Worm (Caenorhabditis elegans) whole organism, L3 larva: ENCODE results near the gene tax-6.

Experiments
- R02D3.7 ChIP-seq: fragments of 150-350 bp; optimal IDR thresholded peaks from 2 replicates; lab custom pipeline; 2014; ENCODE audit warnings: missing biosample characterization, missing genetic modification characterization
- aly-2 ChIP-seq: fragments of 150-350 bp; optimal IDR thresholded peaks from 2 replicates; lab custom pipeline; 2014; ENCODE audit warnings: missing biosample characterization, missing genetic modification characterization
- ama-1 ChIP-seq: fragments of 150-350 bp; optimal IDR thresholded peaks from 2 replicates; lab custom pipeline; 2018
- ceh-28 ChIP-seq: fragments of 150-350 bp; optimal IDR thresholded peaks from 2 replicates; lab custom pipeline; 2014; ENCODE audit warnings: missing biosample characterization, missing genetic modification reagents, missing genetic modification characterization
- ceh-82 ChIP-seq: fragments of 150-350 bp; optimal IDR thresholded peaks from 2 replicates; lab custom pipeline; 2014; ENCODE audit warnings: missing biosample characterization, missing genetic modification characterization
- ceh-9 ChIP-seq: sonication (generic microtip); optimal IDR thresholded peaks from 2 replicates; lab custom pipeline; 2018; ENCODE audit warnings: missing biosample characterization, missing genetic modification characterization
- egl-27 ChIP-seq: sonication (generic microtip); optimal IDR thresholded peaks from 4 replicates; lab custom pipeline; 2017; ENCODE audit warnings: missing biosample characterization, missing genetic modification reagents, missing genetic modification characterization
- egl-5 ChIP-seq: fragments of 150-350 bp; optimal IDR thresholded peaks from 2 replicates; lab custom pipeline; 2017; ENCODE audit warnings: missing biosample characterization, missing genetic modification reagents, missing genetic modification characterization, inconsistent platforms
- elt-1 ChIP-seq: fragments of 150-350 bp; optimal IDR thresholded peaks from 2 replicates; lab custom pipeline; 2014; ENCODE audit warnings: missing biosample characterization, missing genetic modification characterization
- elt-2 ChIP-seq: sonication (generic microtip); optimal IDR thresholded peaks from 2 replicates; lab custom pipeline; 2016; ENCODE audit warnings: missing genetic modification reagents, mild to moderate bottlenecking, missing genetic modification characterization, missing compliant biosample characterization
- eor-1 ChIP-seq, 2 experiments: fragments of 150-350 bp; optimal IDR thresholded peaks; 2 replicates each; lab custom pipeline; 2014 to 2018; ENCODE audit warnings: missing biosample characterization in 2 of 2, missing genetic modification characterization in 2 of 2
- fkh-10 ChIP-seq: sonication (generic microtip); optimal IDR thresholded peaks from 2 replicates; lab custom pipeline; 2017; ENCODE audit warnings: missing biosample characterization, missing genetic modification reagents, missing genetic modification characterization
- fkh-2 ChIP-seq: fragments of 150-350 bp; optimal IDR thresholded peaks from 2 replicates; lab custom pipeline; 2014; ENCODE audit warnings: missing biosample characterization, missing genetic modification reagents, missing genetic modification characterization
- hmg-11 ChIP-seq: sonication (generic microtip); optimal IDR thresholded peaks from 2 replicates; lab custom pipeline; 2016; ENCODE audit warnings: missing genetic modification characterization, missing compliant biosample characterization
- jun-1 ChIP-seq: fragments of 150-350 bp; optimal IDR thresholded peaks from 2 replicates; lab custom pipeline; 2014; ENCODE audit warnings: missing biosample characterization, missing genetic modification reagents, missing genetic modification characterization
- lin-15B ChIP-seq: fragments of 150-350 bp; optimal IDR thresholded peaks from 2 replicates; lab custom pipeline; 2014; ENCODE audit warnings: missing biosample characterization, missing genetic modification characterization
- lin-39 ChIP-seq: fragments of 150-350 bp; optimal IDR thresholded peaks from 2 replicates; lab custom pipeline; 2018; ENCODE audit warnings: missing biosample characterization, missing genetic modification reagents, missing genetic modification characterization
- lsy-12 ChIP-seq: sonication (generic microtip); optimal IDR thresholded peaks from 2 replicates; lab custom pipeline; 2016; ENCODE audit warnings: mild to moderate bottlenecking, missing genetic modification characterization, missing compliant biosample characterization
- mdl-1 ChIP-seq: fragments of 150-350 bp; optimal IDR thresholded peaks from 2 replicates; lab custom pipeline; 2014; ENCODE audit warnings: missing biosample characterization, missing genetic modification characterization
- nfya-1 ChIP-seq: sonication (generic microtip); optimal IDR thresholded peaks from 2 replicates; lab custom pipeline; 2017; ENCODE audit warnings: missing genetic modification characterization, mild to moderate bottlenecking, missing compliant biosample characterization, antibody characterized with exemption, moderate library complexity; ENCODE audit not compliant: insufficient read depth
- nhr-11 ChIP-seq: fragments of 150-350 bp; optimal IDR thresholded peaks from 2 replicates; lab custom pipeline; 2014; ENCODE audit warnings: missing biosample characterization, missing genetic modification characterization
- nhr-12 ChIP-seq: fragments of 150-350 bp; optimal IDR thresholded peaks from 2 replicates; lab custom pipeline; 2014; ENCODE audit warnings: missing biosample characterization, missing genetic modification characterization
- nhr-23 ChIP-seq: fragments of 150-350 bp; optimal IDR thresholded peaks from 2 replicates; lab custom pipeline; 2014; ENCODE audit warnings: missing biosample characterization, missing genetic modification reagents, missing genetic modification characterization
- nhr-237 ChIP-seq: fragments of 150-350 bp; optimal IDR thresholded peaks from 2 replicates; lab custom pipeline; 2014; ENCODE audit warnings: missing biosample characterization, missing genetic modification characterization
- nhr-25 ChIP-seq: sonication (generic microtip); optimal IDR thresholded peaks from 2 replicates; lab custom pipeline; 2017; ENCODE audit warnings: missing biosample characterization, missing genetic modification characterization
- nhr-28 ChIP-seq: fragments of 150-350 bp; optimal IDR thresholded peaks from 2 replicates; lab custom pipeline; 2014; ENCODE audit warnings: missing biosample characterization, missing genetic modification characterization
- nhr-43 ChIP-seq: sonication (generic microtip); optimal IDR thresholded peaks from 2 replicates; lab custom pipeline; 2016; ENCODE audit warnings: mild to moderate bottlenecking, missing genetic modification characterization, missing compliant biosample characterization; ENCODE audit not compliant: poor library complexity, severe bottlenecking
- nhr-67 ChIP-seq: fragments of 150-350 bp; optimal IDR thresholded peaks from 2 replicates; lab custom pipeline; 2014; ENCODE audit warnings: missing biosample characterization, missing genetic modification characterization
- nhr-76 ChIP-seq: fragments of 150-350 bp; sonication (generic microtip); optimal IDR thresholded peaks from 5 replicates; lab custom pipeline; 2014; ENCODE audit warnings: missing biosample characterization, missing genetic modification characterization
- nhr-77 ChIP-seq: fragments of 150-350 bp; optimal IDR thresholded peaks from 2 replicates; lab custom pipeline; 2014; ENCODE audit warnings: missing biosample characterization, missing genetic modification characterization
- pha-4 ChIP-seq: fragments of 150-350 bp; optimal IDR thresholded peaks from 2 replicates; lab custom pipeline; 2014; ENCODE audit warnings: missing biosample characterization, missing genetic modification reagents, missing genetic modification characterization
- pqm-1 ChIP-seq: fragments of 150-350 bp; optimal IDR thresholded peaks from 2 replicates; lab custom pipeline; 2017; ENCODE audit warnings: missing biosample characterization, missing genetic modification characterization, inconsistent platforms
- skn-1 ChIP-seq: fragments of 150-350 bp; optimal IDR thresholded peaks from 2 replicates; lab custom pipeline; 2014; ENCODE audit warnings: missing biosample characterization, missing genetic modification characterization
- snpc-4 ChIP-seq: fragments of 150-350 bp; optimal IDR thresholded peaks from 2 replicates; lab custom pipeline; 2014; ENCODE audit warnings: missing biosample characterization, missing genetic modification characterization
- tbx-2 ChIP-seq: sonication (generic microtip); optimal IDR thresholded peaks from 2 replicates; lab custom pipeline; 2016; ENCODE audit warnings: mild to moderate bottlenecking, missing genetic modification characterization, missing compliant biosample characterization
- unc-39 ChIP-seq: sonication (generic microtip); optimal IDR thresholded peaks from 4 replicates; lab custom pipeline; 2017; ENCODE audit warnings: missing biosample characterization, missing genetic modification characterization
- ztf-4 ChIP-seq: fragments of 150-350 bp; optimal IDR thresholded peaks from 2 replicates; lab custom pipeline; 2014; ENCODE audit warnings: missing biosample characterization, missing genetic modification characterization

tax-6 gene

ce11 chrIV:10489409-10489808 lies 12.0 kb downstream of the tax-6 start:
- TF ChIP-seq ceh-28 (no peak), nhr-28 (tag; lab: Kevin White, UChicago) (no peak), nhr-12 (tag; lab: Kevin White, UChicago) (no peak), hmg-11 (no peak), ceh-82 (tag; lab: Kevin White, UChicago) (no peak), jun-1 (tag; lab: Kevin White, UChicago) (no peak), mdl-1 (tag; lab: Kevin White, UChicago) (no peak), egl-5 (no peak), egl-27 (tag; lab: Kevin White, UChicago) (no peak), nhr-23 (no peak), ceh-9 (tag; lab: Kevin White, UChicago) (no peak), unc-39 (tag; lab: Kevin White, UChicago) (no peak), aly-2 (tag; lab: Kevin White, UChicago) (no peak), ama-1 (lab: Kevin White, UChicago) (no peak), fkh-2 (tag; lab: Kevin White, UChicago) (no peak)

DNA sequence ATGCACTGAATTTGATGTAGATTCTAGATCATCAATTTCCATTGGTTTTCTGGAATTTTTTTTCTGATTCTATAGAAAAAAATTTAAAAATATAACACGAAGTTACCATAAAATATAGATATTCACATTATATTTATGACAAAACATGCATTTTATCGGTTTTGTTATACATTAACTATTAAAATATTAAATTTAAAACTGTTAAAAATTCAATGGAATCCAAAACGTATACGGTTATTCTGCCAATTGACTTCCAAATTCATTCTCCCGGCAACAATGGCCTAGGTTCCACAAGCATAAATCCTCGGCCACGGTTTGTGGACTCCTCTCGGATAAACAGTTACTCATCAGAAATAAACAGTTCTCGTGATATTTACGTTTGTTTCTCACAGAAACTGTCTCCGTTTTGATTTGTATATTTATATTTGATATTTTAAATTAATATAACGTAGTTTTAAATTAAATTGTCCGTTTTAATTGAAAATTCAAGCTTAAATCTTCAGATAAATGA lies 17.7 kb downstream of the tax-6 start, which contains the start of the genes F01D4.5 and ced-5:
Gene F01D4.5, minus strand, starts transcription at position 51 of the 511 bp plus-strand sequence.
Gene ced-5, plus strand, starts transcription at position 504 of the 511 bp plus-strand sequence.
- peak; percentile 53 for TF ChIP-seq elt-2 (tag; lab: Kevin White, UChicago)
- TF ChIP-seq R02D3.7 (tag; lab: Kevin White, UChicago): peak; percentile 5
- peak; percentile 33 for TF ChIP-seq elt-1 (tag; lab: Kevin White, UChicago)
- peak; percentile 45 for TF ChIP-seq hmg-11
- TF ChIP-seq lsy-12 (tag; lab: Kevin White, UChicago): peak; percentile 84
- TF ChIP-seq pqm-1 (tag; lab: Kevin White, UChicago): peak; percentile 69
- TF ChIP-seq lin-15B (tag; lab: Kevin White, UChicago): peak; percentile 85
- peak; percentile 42 for TF ChIP-seq nhr-25 (tag; lab: Kevin White, UChicago)
- peak; percentile 91 for TF ChIP-seq pha-4
- TF ChIP-seq snpc-4 (tag; lab: Kevin White, UChicago): peak; percentile 69
- TF ChIP-seq nhr-76 (tag; lab: Kevin White, UChicago): no peak
- no peak for TF ChIP-seq nhr-67 (tag; lab: Kevin White, UChicago)
- TF ChIP-seq nhr-23: peak; percentile 84
- peak in 1 of 2 experiments; percentile 76 for TF ChIP-seq eor-1 (tag; optimal IDR thresholded peaks at IDR 0.05; lab: Kevin White, UChicago)
- peak; percentile 67 for TF ChIP-seq nfya-1
- TF ChIP-seq skn-1 (tag; lab: Kevin White, UChicago): peak; percentile 17
- peak; percentile 53 for TF ChIP-seq tbx-2
- no peak for TF ChIP-seq ztf-4 (tag; lab: Kevin White, UChicago)
- peak; percentile 94 for TF ChIP-seq nhr-43 (tag; lab: Kevin White, UChicago)
- TF ChIP-seq nhr-12 (tag; lab: Kevin White, UChicago): no peak
- TF ChIP-seq nhr-77 (tag; lab: Kevin White, UChicago): no peak
- TF ChIP-seq jun-1 (tag; lab: Kevin White, UChicago): peak; percentile 48

DNA sequence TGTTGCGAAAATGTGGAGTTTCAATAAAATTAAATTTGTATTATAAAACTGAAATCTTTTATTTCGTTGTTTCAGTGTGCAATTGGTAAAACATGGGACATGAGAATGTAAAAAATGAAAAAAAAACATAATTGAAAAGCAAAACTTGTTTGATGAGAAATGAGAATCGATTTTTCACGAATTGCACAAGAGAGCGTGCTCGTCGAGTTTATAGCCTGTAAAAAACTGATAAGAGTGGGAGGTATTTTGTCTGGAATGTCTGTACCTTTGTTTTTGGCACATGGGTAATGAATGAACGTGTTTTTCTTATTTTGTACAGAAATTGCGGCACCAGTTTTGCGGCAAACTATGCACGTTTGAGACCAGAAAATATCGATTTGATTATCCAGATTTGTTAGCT lies 18.8 kb downstream of the tax-6 start:
- TF ChIP-seq egl-5 (no peak), elt-2 (tag; lab: Kevin White, UChicago) (peak; percentile 56), pqm-1 (tag; lab: Kevin White, UChicago) (peak; percentile 99)

DNA sequence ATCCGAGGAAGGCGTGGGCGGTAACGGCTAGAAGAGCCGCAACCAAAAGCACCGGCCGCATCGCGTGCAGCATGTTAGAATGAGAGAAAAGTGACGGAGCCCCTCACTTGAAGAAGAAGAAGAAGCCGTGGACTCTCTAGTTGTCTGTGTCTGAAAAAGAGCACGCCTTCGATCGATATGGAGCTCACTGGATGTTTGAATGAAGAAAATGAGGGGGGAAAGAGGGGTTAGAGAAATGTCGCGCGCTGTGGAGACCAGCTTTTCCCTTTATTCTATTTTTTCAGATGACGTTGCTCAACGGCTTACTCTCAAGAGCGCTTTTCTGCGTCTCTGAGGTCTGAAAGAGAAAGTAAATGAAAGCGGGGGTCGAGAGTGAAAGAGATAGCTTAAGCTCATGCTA lies 19.7 kb downstream of the tax-6 start, which contains the start of gene egl-21:
Gene egl-21, minus strand, starts transcription at position 150 of the 400 bp plus-strand sequence.
- peak; percentile 81 for TF ChIP-seq nfya-1
- TF ChIP-seq ama-1 (lab: Kevin White, UChicago): peak; percentile 24
- peak; percentile 66 for TF ChIP-seq nhr-11 (tag; lab: Kevin White, UChicago)
- no peak for TF ChIP-seq ceh-9 (tag; lab: Kevin White, UChicago)
- TF ChIP-seq hmg-11: peak; percentile 48
- peak; percentile 28 for TF ChIP-seq mdl-1 (tag; lab: Kevin White, UChicago)
- peak; percentile 76 for TF ChIP-seq fkh-10 (GFP tag; lab: Kevin White, UChicago)
- peak; percentile 72 for TF ChIP-seq lin-39 (tag; lab: Kevin White, UChicago)
- peak; percentile 71 for TF ChIP-seq ceh-28
- no peak for TF ChIP-seq nhr-237 (tag; lab: Kevin White, UChicago)
- peak; percentile 17 for TF ChIP-seq tbx-2
- TF ChIP-seq nhr-67 (tag; lab: Kevin White, UChicago): no peak
- TF ChIP-seq lin-15B (tag; lab: Kevin White, UChicago): peak; percentile 53
- peak; percentile 41 for TF ChIP-seq lsy-12 (tag; lab: Kevin White, UChicago)
